Worm (Caenorhabditis elegans) whole organism, late embryonic: ENCODE results near the gene bed-2.
A peak's percentile ranks its signal among the peaks of the same experiment; 100 is the strongest.

Source experiments
- ceh-6 ChIP-seq: fragments of 200-800 bp; sonication (Bioruptor generic); optimal IDR thresholded peaks from 2 replicates; lab custom pipeline; 2018; ENCODE audit warnings: mild to moderate bottlenecking, missing genetic modification characterization, missing compliant biosample characterization
- fkh-10 ChIP-seq: fragments of 150-350 bp; optimal IDR thresholded peaks from 2 replicates; lab custom pipeline; 2014; ENCODE audit warnings: missing biosample characterization, missing genetic modification reagents, missing genetic modification characterization
- hlh-15 ChIP-seq: sonication (generic microtip); optimal IDR thresholded peaks from 2 replicates; lab custom pipeline; 2016; ENCODE audit warnings: missing genetic modification characterization, missing compliant biosample characterization
- nfya-1 ChIP-seq: sonication (generic microtip); optimal IDR thresholded peaks from 2 replicates; lab custom pipeline; 2017; ENCODE audit warnings: missing genetic modification characterization, mild to moderate bottlenecking, missing compliant biosample characterization, antibody characterized with exemption, moderate library complexity
- odd-2 ChIP-seq: sonication (generic microtip); optimal IDR thresholded peaks from 2 replicates; lab custom pipeline; 2017; ENCODE audit warnings: antibody characterized with exemption, mild to moderate bottlenecking, missing genetic modification characterization, missing compliant biosample characterization
- unc-55 ChIP-seq: sonication (generic microtip); optimal IDR thresholded peaks from 2 replicates; lab custom pipeline; 2017; ENCODE audit warnings: missing biosample characterization, missing genetic modification reagents, missing genetic modification characterization

DNA sequence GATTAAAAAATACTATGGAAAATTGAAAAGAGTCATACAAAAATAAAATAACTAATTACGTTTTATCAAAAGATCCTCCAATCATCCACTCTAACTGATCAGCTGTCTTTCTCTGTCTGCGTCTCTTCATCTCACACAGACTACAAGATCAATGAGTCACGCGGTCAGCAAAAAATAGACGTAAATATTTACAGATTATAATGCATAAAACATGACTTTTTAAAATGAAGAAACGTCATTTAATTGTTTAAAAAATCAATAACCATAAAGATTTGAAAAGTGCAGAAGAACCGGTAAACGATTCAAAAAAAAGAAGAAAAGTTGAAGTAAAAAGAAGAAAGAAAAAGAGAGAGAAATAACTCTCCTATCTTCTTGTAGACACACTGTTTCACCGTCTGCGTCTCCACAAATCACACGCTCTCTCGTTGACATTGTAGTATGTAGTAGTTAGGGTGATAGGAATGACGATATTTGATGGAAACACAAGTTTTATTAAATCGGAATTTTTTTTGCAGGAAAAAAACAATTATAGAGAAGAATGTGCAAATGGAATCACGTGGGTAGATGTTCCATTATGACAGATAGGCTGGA lies 25.7 kb downstream of the bed-2 start:
- TF ChIP-seq odd-2 (tag; lab: Kevin White, UChicago) (no peak), fkh-10 (no peak), unc-55 (peak; percentile 20), hlh-15 (no peak), ceh-6 (no peak), nfya-1 (tag; lab: Kevin White, UChicago) (no peak)
